Fruit fly (Drosophila melanogaster): ENCODE measurements around the gene frm.

DNA sequence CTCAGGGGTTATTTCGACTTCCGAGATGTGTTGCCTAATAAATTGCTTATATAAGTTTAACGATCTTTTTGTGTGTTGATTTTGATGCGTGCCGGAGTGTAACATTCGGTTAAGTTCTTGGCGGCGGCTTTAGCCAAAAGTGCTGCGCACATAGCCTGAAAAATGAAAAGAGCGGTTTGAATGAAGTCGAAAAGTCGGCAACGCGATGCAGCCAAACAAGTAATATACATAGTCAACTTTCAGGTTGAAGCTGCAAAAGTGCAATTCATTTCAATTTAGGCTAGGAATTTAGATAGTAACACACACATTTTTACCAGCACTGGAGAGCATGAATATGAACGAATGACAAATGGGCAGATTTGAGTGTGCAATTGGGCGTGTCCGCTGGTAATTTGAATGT is 16.7 kb downstream of the frm start:
- TF ChIP-seq psq (optimal IDR thresholded peaks at IDR 0.05) (no peak), insv (optimal IDR thresholded peaks at IDR 0.05) (no peak), ttk (optimal IDR thresholded peaks at IDR 0.05) (no peak), Sin3A (optimal IDR thresholded peaks at IDR 0.05) (no peak)

Measured in Kc167 (cell line).